Worm (Caenorhabditis elegans): Measurements from ENCODE around the gene B0564.2.

Gene B0564.2

DNA sequence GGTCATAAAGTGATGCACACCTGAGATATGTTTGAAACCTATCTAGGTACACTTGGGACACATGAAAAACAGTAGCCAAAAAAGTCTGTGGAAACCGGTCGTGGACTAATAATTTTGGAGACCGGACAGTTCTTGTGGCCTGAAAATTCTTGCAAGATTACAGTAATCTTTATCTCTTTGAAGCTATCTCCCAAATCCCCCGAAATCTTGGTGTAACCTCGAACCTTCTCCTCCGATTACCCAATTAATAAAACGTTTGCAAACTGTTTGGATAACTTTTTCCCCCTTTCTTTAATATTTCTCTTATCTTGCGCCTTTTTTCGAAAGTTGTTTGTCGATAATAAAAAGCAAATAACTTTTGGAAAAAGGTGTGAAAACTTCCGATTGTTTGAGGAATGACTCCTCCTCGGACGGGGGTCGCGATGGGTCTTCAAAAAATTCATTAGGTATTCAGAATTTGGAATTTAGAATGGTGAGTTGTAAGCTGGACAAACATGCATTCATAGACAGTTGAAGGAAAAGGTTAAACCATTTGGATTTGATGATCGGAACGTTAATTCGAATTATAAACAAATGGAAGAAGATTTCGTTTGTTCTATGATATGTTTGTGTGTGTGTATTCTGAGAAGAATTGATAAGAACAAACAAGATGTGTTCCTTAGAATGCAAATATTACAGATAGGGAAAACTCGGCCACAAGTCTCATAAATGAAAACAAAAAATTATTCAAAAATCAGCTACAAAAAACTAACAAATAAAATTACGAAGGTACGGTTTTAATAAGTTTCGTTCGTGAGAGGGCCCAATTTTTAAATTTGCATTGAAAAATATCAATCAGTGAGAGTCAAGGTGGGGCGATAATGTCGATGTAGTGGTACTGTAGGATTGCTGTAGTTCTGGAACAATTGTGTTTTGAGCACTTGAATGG is 24.4 kb upstream of the B0564.2 start:
- no peak for TF ChIP-seq Y75B8A.6 (GFP tag; IDR thresholded peaks at IDR 0.05)
- TF ChIP-seq Y105C5A.15 (GFP tag; IDR thresholded peaks at IDR 0.05): no peak
- TF ChIP-seq unc-130 (GFP tag; optimal IDR thresholded peaks at IDR 0.05): no peak
- no peak for TF ChIP-seq mdt-29 (GFP tag; IDR thresholded peaks at IDR 0.05)
- no peak for TF ChIP-seq T26A8.4 (GFP tag; IDR thresholded peaks at IDR 0.05)
- TF ChIP-seq lim-7 (GFP tag; IDR thresholded peaks at IDR 0.05): 0 out of 2 replicates have a peak, but pooled peaks have one; percentile 38
- 0 out of 2 replicates have a peak, but pooled peaks have one; percentile 17 for TF ChIP-seq dmd-9 (GFP tag; IDR thresholded peaks at IDR 0.05)
- TF ChIP-seq Y48G9A.11 (GFP tag; IDR thresholded peaks at IDR 0.05): no peak
- peak; percentile 39 for TF ChIP-seq dve-1 (tag; optimal IDR thresholded peaks at IDR 0.05; ENCODE audit: insufficient read depth)
- TF ChIP-seq nhr-25 (tag; optimal IDR thresholded peaks at IDR 0.05; ENCODE audit: borderline replicate concordance, insufficient read depth): peak; percentile 81
- peak in 1 of 2 experiments; percentile 86 for TF ChIP-seq unc-62 (GFP tag; optimal IDR thresholded peaks at IDR 0.05 in 1 of 2)
- TF ChIP-seq unc-62 (tag; optimal IDR thresholded peaks at IDR 0.05): no peak
- TF ChIP-seq snpc-1.2 (GFP tag; IDR thresholded peaks at IDR 0.05): no peak
- no peak for TF ChIP-seq skn-1 (tag; optimal IDR thresholded peaks at IDR 0.05)
- no peak for TF ChIP-seq ceh-82 (tag; optimal IDR thresholded peaks at IDR 0.05)
- no peak for TF ChIP-seq spr-3 (GFP tag; optimal IDR thresholded peaks at IDR 0.05)
- TF ChIP-seq zag-1 (tag; optimal IDR thresholded peaks at IDR 0.05): no peak
- peak; percentile 41; the same call in 1 of the 2 replicates for TF ChIP-seq ceh-20 (GFP tag; IDR thresholded peaks at IDR 0.05)
- no peak for TF ChIP-seq lsy-2 (tag; optimal IDR thresholded peaks at IDR 0.05)
- no peak for TF ChIP-seq F26F4.8 (GFP tag; conservative IDR thresholded peaks at IDR 0.05)
- no peak for TF ChIP-seq mxl-3 (GFP tag; optimal IDR thresholded peaks at IDR 0.05)
- no peak for TF ChIP-seq lin-15B (tag; optimal IDR thresholded peaks at IDR 0.05)
- TF ChIP-seq dmd-6 (GFP tag; IDR thresholded peaks at IDR 0.05): 0 out of 2 replicates have a peak, but pooled peaks have one; percentile 18
- TF ChIP-seq F37D6.2 (tag; optimal IDR thresholded peaks at IDR 0.05): no peak
- TF ChIP-seq ceh-28 (tag; optimal IDR thresholded peaks at IDR 0.05): no peak
- no peak for TF ChIP-seq cey-2 (tag; optimal IDR thresholded peaks at IDR 0.05; ENCODE audit: borderline replicate concordance, insufficient read depth)
- no peak for TF ChIP-seq ces-1 (GFP tag; optimal IDR thresholded peaks at IDR 0.05)
- TF ChIP-seq zip-11 (GFP tag; IDR thresholded peaks at IDR 0.05): no peak
- no peak for TF ChIP-seq attf-4 (tag; optimal IDR thresholded peaks at IDR 0.05)
- no peak for TF ChIP-seq lin-39 (tag; optimal IDR thresholded peaks at IDR 0.05)
- TF ChIP-seq lin-13 (GFP tag; optimal IDR thresholded peaks at IDR 0.05): no peak
- TF ChIP-seq nhr-28 (tag; optimal IDR thresholded peaks at IDR 0.05): no peak
- TF ChIP-seq hmg-1.1 (GFP tag; IDR thresholded peaks at IDR 0.05): no peak
- TF ChIP-seq zfp-3 (GFP tag; conservative IDR thresholded peaks at IDR 0.05): peak; percentile 51; the same call in 1 of the 2 replicates
- TF ChIP-seq aha-1 (tag): peak; percentile 85
- no peak for TF ChIP-seq php-3 (GFP tag; IDR thresholded peaks at IDR 0.05)
- no peak for TF ChIP-seq pha-4 (GFP tag; IDR thresholded peaks at IDR 0.05)
- TF ChIP-seq pha-4 (tag; optimal IDR thresholded peaks at IDR 0.05): no peak
- peak; percentile 1 for TF ChIP-seq nhr-48 (tag; optimal IDR thresholded peaks at IDR 0.05)

DNA sequence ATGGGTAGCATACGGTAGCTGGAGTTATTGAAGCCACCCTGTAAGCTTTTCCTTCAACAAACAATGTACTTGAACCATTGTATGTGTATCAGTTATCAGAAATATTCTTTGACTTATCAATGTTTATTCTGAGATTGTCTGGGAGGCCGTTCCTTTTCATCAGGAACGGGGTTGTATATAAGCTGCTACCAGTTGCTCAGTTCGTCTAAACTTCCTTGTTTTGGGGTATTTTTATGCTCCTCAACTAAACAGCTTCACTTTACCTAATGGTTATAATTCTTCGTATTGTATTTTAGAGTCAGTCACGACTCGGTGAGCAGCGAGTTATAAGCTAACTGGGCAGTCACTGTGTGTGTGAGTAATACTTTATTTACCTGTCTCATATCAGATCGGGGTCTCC is 21.8 kb upstream of the B0564.2 start:
- TF ChIP-seq mxl-2 (GFP tag; conservative IDR thresholded peaks at IDR 0.05) (no peak), unc-62 (GFP tag; optimal IDR thresholded peaks at IDR 0.05 in 1 of 2) (peak in 1 of 2 experiments; percentile 91), unc-62 (tag; optimal IDR thresholded peaks at IDR 0.05) (no peak), pqm-1 (tag; optimal IDR thresholded peaks at IDR 0.05) (no peak)
